Fruit fly (Drosophila melanogaster): ENCODE measurements around the gene CG13310.

The CG13310 gene

dm6 chr3L:8827133-8827867 is 27.0 kb upstream of the CG13310 start, which contains the start of gene dally (continued):
- TF ChIP-seq vnd (GFP tag; IDR thresholded peaks at IDR 0.05; ENCODE audit: partially characterized antibody) = 0 out of 3 replicates have a peak, but pooled peaks have one; percentile 6
- TF ChIP-seq Bteb2 (GFP tag; optimal IDR thresholded peaks at IDR 0.05) = no peak
- TF ChIP-seq NfI (GFP tag; optimal IDR thresholded peaks at IDR 0.05) = no peak
- TF ChIP-seq disco-r (GFP tag; optimal IDR thresholded peaks at IDR 0.05) = no peak
- peak; percentile 62; the same call in 1 of the 2 replicates for TF ChIP-seq bbx (GFP tag; IDR thresholded peaks at IDR 0.05; ENCODE audit: partially characterized antibody)
- TF ChIP-seq z (GFP tag; IDR thresholded peaks at IDR 0.05) = no peak
- no peak for TF ChIP-seq lola (GFP tag; optimal IDR thresholded peaks at IDR 0.05)
- no peak for TF ChIP-seq tup (GFP tag; optimal IDR thresholded peaks at IDR 0.05)
- TF ChIP-seq CG33557 (GFP tag; optimal IDR thresholded peaks at IDR 0.05) = no peak
- no peak for TF ChIP-seq wek (GFP tag; optimal IDR thresholded peaks at IDR 0.05)
- TF ChIP-seq Hr78 (GFP tag; optimal IDR thresholded peaks at IDR 0.05) = peak in 1 of 2 experiments; percentile 7
- no peak for TF ChIP-seq fru (optimal IDR thresholded peaks at IDR 0.05)
- TF ChIP-seq Pdp1 (GFP tag; optimal IDR thresholded peaks at IDR 0.05) = peak in 1 of 2 experiments; percentile 53
- no peak for TF ChIP-seq slou (GFP tag; optimal IDR thresholded peaks at IDR 0.05)
- TF ChIP-seq hbn (GFP tag; IDR thresholded peaks at IDR 0.05; ENCODE audit: partially characterized antibody) = peak; percentile 26; the same call in 1 of the 2 replicates
- no peak for TF ChIP-seq D (optimal IDR thresholded peaks at IDR 0.05)
- TF ChIP-seq D (GFP tag; optimal IDR thresholded peaks at IDR 0.05) = no peak
- TF ChIP-seq ham (GFP tag; IDR thresholded peaks at IDR 0.05) = no peak
- 0 out of 2 replicates have a peak, but pooled peaks have one; percentile 43 for TF ChIP-seq ato (GFP tag; IDR thresholded peaks at IDR 0.05; ENCODE audit: partially characterized antibody)
- TF ChIP-seq CG18476 (GFP tag; optimal IDR thresholded peaks at IDR 0.05) = no peak
- no peak for TF ChIP-seq CG12299 (tag; optimal IDR thresholded peaks at IDR 0.05)
- no peak for TF ChIP-seq Sox102F (GFP tag; optimal IDR thresholded peaks at IDR 0.05)
- TF ChIP-seq CG4404 (GFP tag; IDR thresholded peaks at IDR 0.05) = no peak
- TF ChIP-seq CG4282 (GFP tag; optimal IDR thresholded peaks at IDR 0.05) = peak; percentile 63
- no peak for TF ChIP-seq CG17568 (GFP tag; optimal IDR thresholded peaks at IDR 0.05)
- TF ChIP-seq Meics (GFP tag; optimal IDR thresholded peaks at IDR 0.05) = peak; percentile 2
- TF ChIP-seq ci (GFP tag; IDR thresholded peaks at IDR 0.05) = peak; percentile 75; the same call in 2 of the 3 replicates
- no peak for TF ChIP-seq CTCF (GFP tag; optimal IDR thresholded peaks at IDR 0.05)
- TF ChIP-seq CG3995 (GFP tag; optimal IDR thresholded peaks at IDR 0.05) = no peak
- no peak for TF ChIP-seq dan (GFP tag; IDR thresholded peaks at IDR 0.05)
- no peak for TF ChIP-seq sc (optimal IDR thresholded peaks at IDR 0.05)
- TF ChIP-seq sc (GFP tag; optimal IDR thresholded peaks at IDR 0.05) = no peak
- TF ChIP-seq HLHmδ (GFP tag; optimal IDR thresholded peaks at IDR 0.05) = peak; percentile 88
- TF ChIP-seq eyg (GFP tag; optimal IDR thresholded peaks at IDR 0.05) = no peak
- no peak for TF ChIP-seq D19B (GFP tag; optimal IDR thresholded peaks at IDR 0.05)
- TF ChIP-seq CG16815 (GFP tag; optimal IDR thresholded peaks at IDR 0.05) = no peak
- peak; percentile 21 for TF ChIP-seq grau (tag; optimal IDR thresholded peaks at IDR 0.05)
- TF ChIP-seq chm (GFP tag; IDR thresholded peaks at IDR 0.05) = peak; percentile 78
- no peak for TF ChIP-seq kay (GFP tag; optimal IDR thresholded peaks at IDR 0.05)
- no peak for TF ChIP-seq CG32772 (GFP tag; IDR thresholded peaks at IDR 0.05)
- no peak for TF ChIP-seq Optix (GFP tag; IDR thresholded peaks at IDR 0.05)
- peak; percentile 76 for TF ChIP-seq sens (GFP tag)
- peak; percentile 5 for TF ChIP-seq Vsx1 (GFP tag; optimal IDR thresholded peaks at IDR 0.05)
- TF ChIP-seq h (optimal IDR thresholded peaks at IDR 0.05) = no peak
- TF ChIP-seq kni (GFP tag; optimal IDR thresholded peaks at IDR 0.05) = peak; percentile 56
- no peak for TF ChIP-seq CG1233 (GFP tag; optimal IDR thresholded peaks at IDR 0.05)
- no peak for TF ChIP-seq CG17612 (GFP tag; IDR thresholded peaks at IDR 0.05)
- peak; percentile 22 for TF ChIP-seq CG13624 (GFP tag; optimal IDR thresholded peaks at IDR 0.05)
- no peak for TF ChIP-seq nmo (GFP tag; optimal IDR thresholded peaks at IDR 0.05)
- TF ChIP-seq stwl (tag; optimal IDR thresholded peaks at IDR 0.05) = no peak

Measured in whole organism, embryonic.